Fruit fly (Drosophila melanogaster) whole organism: ENCODE measurements around the gene Kdsr.

Source experiments
- CG8478 ChIP-seq: fragments of >200 bp; optimal IDR thresholded peaks from 2 replicates; lab custom pipeline; 2018; ENCODE audit warnings: inconsistent platforms
- Dll ChIP-seq: fragments of >200 bp; optimal IDR thresholded peaks from 2 replicates; lab custom pipeline; 2017
- EcR ChIP-seq, 2 experiments: fragments of >200 bp; optimal IDR thresholded peaks; 2 replicates each; lab custom pipeline; 2017; ENCODE audit warnings: missing biosample characterization in 2 of 2, missing genetic modification characterization in 2 of 2, missing genetic modification reagents in 2 of 2
- pan ChIP-seq: fragments of >200 bp; optimal IDR thresholded peaks from 2 replicates; lab custom pipeline; 2017
- psq ChIP-seq: fragments of >200 bp; optimal IDR thresholded peaks from 2 replicates; lab custom pipeline; 2017
- usp ChIP-seq: fragments of >200 bp; optimal IDR thresholded peaks from 2 replicates; lab custom pipeline; 2017; ENCODE audit warnings: missing biosample characterization, missing genetic modification characterization, mixed read lengths

The Kdsr gene

dm6 chr3R:25295320-25296020 is 33.2 kb upstream of the Kdsr start, which contains the start of gene CG31102:
Gene CG31102 (minus strand): TSS chr3R:25295594.
- TF ChIP-seq EcR (GFP tag; optimal IDR thresholded peaks at IDR 0.05; lab: Kevin White, UChicago): no peak

- TF ChIP-seq EcR (GFP tag; optimal IDR thresholded peaks at IDR 0.05; lab: Kevin White, UChicago) (no peak), usp (GFP tag; lab: Kevin White, UChicago) (no peak), psq (lab: Kevin White, UChicago) (no peak), CG8478 (lab: Kevin White, UChicago) (no peak), Dll (lab: Kevin White, UChicago) (no peak), pan (no peak)
Measured at dm6 chr3R:25292864-25293284, 30.6 kb upstream of the Kdsr start, which contains the start of gene CG31098. Gene CG31098 (minus strand): TSS chr3R:25292977.

- no peak for TF ChIP-seq pan
- no peak for TF ChIP-seq CG8478 (lab: Kevin White, UChicago)
- TF ChIP-seq psq (lab: Kevin White, UChicago): no peak
- no peak for TF ChIP-seq Dll (lab: Kevin White, UChicago)
- no peak for TF ChIP-seq usp (GFP tag; lab: Kevin White, UChicago)
- no peak for TF ChIP-seq EcR (GFP tag; optimal IDR thresholded peaks at IDR 0.05; lab: Kevin White, UChicago)
Measured at dm6 chr3R:25289589-25289988, 27.3 kb upstream of the Kdsr start, which contains the start of gene CG11893. Gene CG11893 (plus strand): TSS chr3R:25289889.

dm6 chr3R:25287128-25287527 is 24.8 kb upstream of the Kdsr start, which contains the start of gene CG13658:
Gene CG13658 (plus strand): TSS chr3R:25287474.
- no peak for TF ChIP-seq Dll (lab: Kevin White, UChicago)

dm6 chr3R:25285173-25285572 is 22.9 kb upstream of the Kdsr start, which contains the start of gene CG31104:
Gene CG31104 (plus strand): TSS chr3R:25285473.
- TF ChIP-seq EcR (GFP tag; optimal IDR thresholded peaks at IDR 0.05; lab: Kevin White, UChicago) (no peak), Dll (lab: Kevin White, UChicago) (no peak), pan (no peak), usp (GFP tag; lab: Kevin White, UChicago) (no peak), CG8478 (lab: Kevin White, UChicago) (no peak), psq (lab: Kevin White, UChicago) (no peak)

- TF ChIP-seq usp (GFP tag; lab: Kevin White, UChicago) (no peak), pan (no peak), EcR (GFP tag; optimal IDR thresholded peaks at IDR 0.05; lab: Kevin White, UChicago) (no peak), CG8478 (lab: Kevin White, UChicago) (no peak), psq (lab: Kevin White, UChicago) (no peak), Dll (lab: Kevin White, UChicago) (no peak)
Measured at dm6 chr3R:25283209-25283670, 20.9 kb upstream of the Kdsr start, which contains the start of gene CG31300. Gene CG31300 (plus strand): TSS chr3R:25283620.

- TF ChIP-seq psq (lab: Kevin White, UChicago): no peak
- no peak for TF ChIP-seq usp (GFP tag; lab: Kevin White, UChicago)
- no peak for TF ChIP-seq CG8478 (lab: Kevin White, UChicago)
- no peak for TF ChIP-seq Dll (lab: Kevin White, UChicago)
- no peak for TF ChIP-seq pan
- TF ChIP-seq EcR (GFP tag; optimal IDR thresholded peaks at IDR 0.05; lab: Kevin White, UChicago): no peak
Measured at dm6 chr3R:25281165-25281564, 18.9 kb upstream of the Kdsr start, which contains the start of gene CG11892. Gene CG11892 (plus strand): TSS chr3R:25281548.

dm6 chr3R:25279796-25280350 is 17.6 kb upstream of the Kdsr start, which contains the start of gene CG10514:
Gene CG10514 (minus strand): TSS chr3R:25279846.
- TF ChIP-seq pan (no peak), Dll (lab: Kevin White, UChicago) (no peak), usp (GFP tag; lab: Kevin White, UChicago) (no peak), psq (lab: Kevin White, UChicago) (no peak), EcR (GFP tag; optimal IDR thresholded peaks at IDR 0.05; lab: Kevin White, UChicago) (no peak), CG8478 (lab: Kevin White, UChicago) (no peak)

dm6 chr3R:25277112-25277511 is 14.8 kb upstream of the Kdsr start, which contains the start of gene CG10513:
Gene CG10513 (minus strand): TSS chr3R:25277212.
- TF ChIP-seq pan: no peak
- no peak for TF ChIP-seq EcR (GFP tag; optimal IDR thresholded peaks at IDR 0.05; lab: Kevin White, UChicago)
- no peak for TF ChIP-seq psq (lab: Kevin White, UChicago)
- TF ChIP-seq usp (GFP tag; lab: Kevin White, UChicago): no peak
- no peak for TF ChIP-seq Dll (lab: Kevin White, UChicago)
- no peak for TF ChIP-seq CG8478 (lab: Kevin White, UChicago)

- TF ChIP-seq usp (GFP tag; lab: Kevin White, UChicago) (no peak), CG8478 (lab: Kevin White, UChicago) (no peak), pan (no peak), EcR (GFP tag; optimal IDR thresholded peaks at IDR 0.05; lab: Kevin White, UChicago) (no peak), Dll (lab: Kevin White, UChicago) (no peak), psq (lab: Kevin White, UChicago) (no peak)
Measured at dm6 chr3R:25275276-25275675, 13.0 kb upstream of the Kdsr start.

dm6 chr3R:25273537-25273936 is 11.2 kb upstream of the Kdsr start, which contains the start of gene CG11878:
Gene CG11878 (plus strand): TSS chr3R:25273837.
- TF ChIP-seq pan (no peak), usp (GFP tag; lab: Kevin White, UChicago) (no peak), CG8478 (lab: Kevin White, UChicago) (no peak), psq (lab: Kevin White, UChicago) (no peak), EcR (GFP tag; optimal IDR thresholded peaks at IDR 0.05; lab: Kevin White, UChicago) (no peak), Dll (lab: Kevin White, UChicago) (no peak)
